Fruit fly (Drosophila melanogaster) whole organism, adult: ENCODE data around the gene RluA-2.

Experiments used
- CG5204 ChIP-seq: fragments of 200-800 bp; sonication (Bioruptor generic); optimal IDR thresholded peaks from 2 replicates; lab custom pipeline; 2016; ENCODE audit warnings: missing biosample characterization, missing genetic modification characterization
- Clk ChIP-seq: fragments of 200-800 bp; sonication (Bioruptor generic); optimal IDR thresholded peaks from 2 replicates; lab custom pipeline; 2017; ENCODE audit warnings: missing biosample characterization, missing genetic modification characterization
- pad ChIP-seq: fragments of 200-800 bp; sonication (Bioruptor generic); optimal IDR thresholded peaks from 3 replicates; lab custom pipeline; 2017; ENCODE audit warnings: missing biosample characterization, missing genetic modification characterization, mild to moderate bottlenecking, moderate library complexity, missing genetic modification reagents

DNA sequence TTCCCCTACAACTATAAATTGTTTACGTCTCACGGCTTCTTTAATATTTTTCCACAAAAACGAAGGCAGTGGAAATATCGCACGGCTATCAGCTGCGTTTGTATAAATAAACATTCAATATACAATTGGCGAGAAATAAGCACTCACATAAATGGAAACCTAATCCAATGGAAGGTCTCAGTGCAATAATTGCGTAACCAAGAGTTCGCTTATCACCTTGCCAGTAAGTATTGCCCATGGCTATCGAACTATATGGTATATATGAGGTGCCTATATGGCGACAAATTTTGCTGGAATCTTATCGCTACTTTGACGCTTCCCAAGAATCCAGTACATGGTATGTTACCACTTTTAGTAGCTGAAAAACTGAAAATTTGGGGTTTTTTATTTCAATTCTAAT, 25.4 kb downstream of the RluA-2 start:
- no peak for TF ChIP-seq pad (GFP tag; lab: Kevin White, UChicago)
- TF ChIP-seq Clk (GFP tag; lab: Kevin White, UChicago): no peak
- no peak for TF ChIP-seq CG5204 (GFP tag; lab: Kevin White, UChicago)
